Worm (Caenorhabditis elegans) whole organism, L1 larva: Measurements from ENCODE around the gene F14D2.11.

Experiments used
- C04F5.9 ChIP-seq: sonication (generic microtip); optimal IDR thresholded peaks from 2 replicates; lab custom pipeline; 2016; ENCODE audit warnings: missing genetic modification characterization, missing compliant biosample characterization
- C16A3.4 ChIP-seq: fragments of 150-350 bp; optimal IDR thresholded peaks from 2 replicates; lab custom pipeline; 2014; ENCODE audit warnings: missing biosample characterization, missing genetic modification characterization
- C34B4.2 ChIP-seq: sonication (generic microtip); optimal IDR thresholded peaks from 2 replicates; lab custom pipeline; 2017; ENCODE audit warnings: mild to moderate bottlenecking, missing genetic modification characterization, missing compliant biosample characterization
- F16B12.6 ChIP-seq: fragments of 150-350 bp; optimal IDR thresholded peaks from 2 replicates; lab custom pipeline; 2014; ENCODE audit warnings: missing biosample characterization, missing genetic modification characterization
- ama-1 ChIP-seq: fragments of 150-350 bp; optimal IDR thresholded peaks from 2 replicates; lab custom pipeline; 2014
- ceh-63 ChIP-seq: fragments of 200-800 bp; sonication (Bioruptor generic); optimal IDR thresholded peaks from 2 replicates; lab custom pipeline; 2018; ENCODE audit warnings: mild to moderate bottlenecking, missing genetic modification characterization, missing compliant biosample characterization
- ceh-8 ChIP-seq: fragments of 200-800 bp; sonication (Bioruptor generic); optimal IDR thresholded peaks from 2 replicates; lab custom pipeline; 2018; ENCODE audit warnings: mild to moderate bottlenecking, missing genetic modification characterization, moderate library complexity, missing compliant biosample characterization
- ceh-90 ChIP-seq: sonication (generic microtip); optimal IDR thresholded peaks from 2 replicates; lab custom pipeline; 2016; ENCODE audit warnings: missing genetic modification characterization, missing compliant biosample characterization
- dpl-1 ChIP-seq, 3 experiments: fragments of 150-350 bp in 2 of 3; sonication (generic microtip) in 1 of 3; optimal IDR thresholded peaks; 2 replicates each; lab custom pipeline; 2014 to 2017; ENCODE audit warnings: missing biosample characterization in 3 of 3, missing genetic modification characterization in 3 of 3, missing genetic modification reagents in 3 of 3
- dsc-1 ChIP-seq: sonication (generic microtip); optimal IDR thresholded peaks from 2 replicates; lab custom pipeline; 2016; ENCODE audit warnings: mild to moderate bottlenecking, missing genetic modification characterization, missing compliant biosample characterization
- efl-1 ChIP-seq, 4 experiments: fragments of 150-350 bp; optimal IDR thresholded peaks in 3 of 4; peaks in 1 of 4; 1 replicate in 1 of 4; 2 replicates in 3 of 4; lab custom pipeline; 2014; ENCODE audit warnings: missing biosample characterization in 2 of 4, missing genetic modification characterization in 2 of 4, missing genetic modification reagents in 2 of 4
- egl-13 ChIP-seq: sonication (generic microtip); optimal IDR thresholded peaks from 2 replicates; lab custom pipeline; 2016; ENCODE audit warnings: missing genotype, missing genetic modification reagents, missing genetic modification characterization, missing compliant biosample characterization
- elt-3 ChIP-seq, 6 experiments: fragments of 150-350 bp in 1 of 6; sonication (generic microtip); optimal IDR thresholded peaks; 2 replicates each; lab custom pipeline; 2017 to 2018; ENCODE audit warnings: missing biosample characterization in 6 of 6, missing genetic modification characterization in 6 of 6, inconsistent platforms in 1 of 6
- ets-5 ChIP-seq: fragments of 200-800 bp; sonication (Bioruptor generic); IDR thresholded peaks from 2 replicates; pipeline ENCODE4 v1.3.6; 2022; ENCODE audit warnings: missing genetic modification characterization, missing compliant biosample characterization
- fkh-4 ChIP-seq: sonication (generic microtip); optimal IDR thresholded peaks from 2 replicates; lab custom pipeline; 2016; ENCODE audit warnings: missing compliant biosample characterization, missing genetic modification characterization, borderline replicate concordance
- fos-1 ChIP-seq: fragments of 150-350 bp; optimal IDR thresholded peaks from 2 replicates; lab custom pipeline; 2014; ENCODE audit warnings: missing biosample characterization, missing genetic modification characterization
- grh-1 ChIP-seq: fragments of 200-800 bp; sonication (Bioruptor generic); IDR thresholded peaks from 2 replicates; pipeline ENCODE4 v1.3.6; 2022; ENCODE audit warnings: missing genetic modification reagents, missing genetic modification characterization, missing compliant biosample characterization
- hpl-2 ChIP-seq: fragments of 150-350 bp; optimal IDR thresholded peaks from 2 replicates; lab custom pipeline; 2014; ENCODE audit warnings: missing biosample characterization, missing genetic modification reagents, missing genetic modification characterization
- isw-1 ChIP-seq: fragments of 200-800 bp; sonication (Bioruptor generic); IDR thresholded peaks from 2 replicates; pipeline ENCODE4 v1.3.6; 2022; ENCODE audit warnings: missing genetic modification characterization, missing compliant biosample characterization
- lin-13 ChIP-seq: fragments of 150-350 bp; optimal IDR thresholded peaks from 2 replicates; lab custom pipeline; 2014; ENCODE audit warnings: missing biosample characterization, missing genetic modification reagents, missing genetic modification characterization
- lin-14 ChIP-seq: fragments of 200-800 bp; sonication (Bioruptor generic); optimal IDR thresholded peaks from 2 replicates; lab custom pipeline; 2018; ENCODE audit warnings: mild to moderate bottlenecking, missing genetic modification characterization, moderate library complexity, missing compliant biosample characterization
- lin-35 ChIP-seq, 2 experiments: fragments of 150-350 bp; optimal IDR thresholded peaks; 2 replicates each; lab custom pipeline; 2014; ENCODE audit warnings: missing biosample characterization in 2 of 2, missing genetic modification characterization in 2 of 2, missing genetic modification reagents in 2 of 2
- lsy-2 ChIP-seq, 2 experiments: fragments of 150-350 bp; optimal IDR thresholded peaks; 2 replicates each; lab custom pipeline; 2014; ENCODE audit warnings: missing biosample characterization in 2 of 2, missing genetic modification characterization in 2 of 2
- mdl-1 ChIP-seq, 2 experiments: fragments of 150-350 bp; optimal IDR thresholded peaks; 2 replicates each; lab custom pipeline; 2014 to 2017; ENCODE audit warnings: missing biosample characterization in 2 of 2, missing genetic modification characterization in 2 of 2, inconsistent platforms in 1 of 2
- nhr-12 ChIP-seq: sonication (generic microtip); optimal IDR thresholded peaks from 2 replicates; lab custom pipeline; 2017; ENCODE audit warnings: missing biosample characterization, missing genetic modification characterization
- nhr-19 ChIP-seq: fragments of 200-800 bp; sonication (Bioruptor generic); conservative IDR thresholded peaks from 2 replicates; pipeline ENCODE4 v1.3.6; 2022; ENCODE audit warnings: missing genetic modification characterization, missing compliant biosample characterization
- nhr-20 ChIP-seq: sonication (generic microtip); optimal IDR thresholded peaks from 2 replicates; lab custom pipeline; 2016; ENCODE audit warnings: mild to moderate bottlenecking, missing genetic modification characterization, missing compliant biosample characterization
- nhr-47 ChIP-seq: sonication (generic microtip); optimal IDR thresholded peaks from 2 replicates; lab custom pipeline; 2016; ENCODE audit warnings: mild to moderate bottlenecking, missing genetic modification characterization, moderate library complexity, missing compliant biosample characterization
- nhr-71 ChIP-seq: sonication (generic microtip); optimal IDR thresholded peaks from 2 replicates; lab custom pipeline; 2016; ENCODE audit warnings: mild to moderate bottlenecking, missing genetic modification characterization, moderate library complexity, missing compliant biosample characterization
- nhr-76 ChIP-seq: sonication (generic microtip); optimal IDR thresholded peaks from 2 replicates; lab custom pipeline; 2017; ENCODE audit warnings: missing biosample characterization, missing genetic modification characterization
- nhr-77 ChIP-seq: fragments of 150-350 bp; optimal IDR thresholded peaks from 2 replicates; lab custom pipeline; 2014; ENCODE audit warnings: missing biosample characterization, missing genetic modification characterization
- nhr-85 ChIP-seq: sonication (generic microtip); peaks from one replicate; lab custom pipeline; 2016; ENCODE audit warnings: missing genetic modification characterization, inconsistent platforms, missing compliant biosample characterization
- nhr-90 ChIP-seq: sonication (generic microtip); optimal IDR thresholded peaks from 2 replicates; lab custom pipeline; 2016; ENCODE audit warnings: mild to moderate bottlenecking, missing genetic modification characterization, missing compliant biosample characterization; ENCODE audit not compliant: poor library complexity
- pag-3 ChIP-seq: sonication (generic microtip); optimal IDR thresholded peaks from 2 replicates; lab custom pipeline; 2017; ENCODE audit warnings: missing genetic modification characterization, mild to moderate bottlenecking, missing compliant biosample characterization, antibody characterized with exemption, borderline replicate concordance; ENCODE audit not compliant: insufficient read depth
- pax-3 ChIP-seq: fragments of 200-800 bp; sonication (Bioruptor generic); optimal IDR thresholded peaks from 2 replicates; lab custom pipeline; 2018; ENCODE audit warnings: mild to moderate bottlenecking, missing genetic modification characterization, moderate library complexity, missing compliant biosample characterization
- snpc-4 ChIP-seq: fragments of 150-350 bp; optimal IDR thresholded peaks from 2 replicates; lab custom pipeline; 2014; ENCODE audit warnings: missing biosample characterization, missing genetic modification characterization
- sup-37 ChIP-seq: fragments of 200-800 bp; sonication (Bioruptor generic); optimal IDR thresholded peaks from 2 replicates; lab custom pipeline; 2018; ENCODE audit warnings: mild to moderate bottlenecking, missing genetic modification characterization, missing compliant biosample characterization
- swsn-7 ChIP-seq: sonication (generic microtip); optimal IDR thresholded peaks from 2 replicates; lab custom pipeline; 2016; ENCODE audit warnings: missing genetic modification characterization, missing compliant biosample characterization
- tbx-2 ChIP-seq: sonication (generic microtip); optimal IDR thresholded peaks from 2 replicates; lab custom pipeline; 2016; ENCODE audit warnings: missing genetic modification characterization, missing compliant biosample characterization
- vab-15 ChIP-seq: sonication (generic microtip); optimal IDR thresholded peaks from 2 replicates; lab custom pipeline; 2017; ENCODE audit warnings: missing genotype, mild to moderate bottlenecking, missing genetic modification characterization, missing compliant biosample characterization
- xbp-1 ChIP-seq: sonication (generic microtip); optimal IDR thresholded peaks from 2 replicates; lab custom pipeline; 2016; ENCODE audit warnings: missing genetic modification characterization, missing compliant biosample characterization
- zip-4 ChIP-seq: fragments of 200-800 bp; sonication (Bioruptor generic); optimal IDR thresholded peaks from 2 replicates; lab custom pipeline; 2018; ENCODE audit warnings: mild to moderate bottlenecking, missing genetic modification characterization, moderate library complexity, missing compliant biosample characterization
- ztf-11 ChIP-seq, 2 experiments: sonication (generic microtip); optimal IDR thresholded peaks; 2 replicates each; lab custom pipeline; 2016 to 2017; ENCODE audit warnings: missing genetic modification characterization in 2 of 2, missing biosample characterization in 1 of 2, missing compliant biosample characterization in 1 of 2

F14D2.11 gene

DNA sequence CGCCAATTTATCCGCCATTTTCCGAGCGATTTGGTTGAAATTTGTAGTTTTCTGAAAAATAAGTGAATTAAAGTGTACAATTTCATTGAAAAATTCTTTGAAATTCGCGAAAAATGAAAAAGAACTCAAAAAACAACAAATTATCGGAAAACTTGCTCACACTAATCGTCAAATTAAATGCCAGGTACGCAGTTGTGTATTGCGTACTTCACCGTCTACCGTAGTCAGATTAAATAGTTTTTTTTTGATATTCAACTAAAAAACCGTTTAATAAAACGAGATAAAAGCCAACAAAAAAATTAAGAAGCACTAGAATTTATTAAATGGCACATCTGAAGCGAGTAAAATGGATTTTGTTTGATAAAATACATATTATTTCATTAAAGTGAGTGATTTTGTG, 3.0 kb upstream of the F14D2.11 start, which contains the start of gene bath-28:
Gene bath-28, minus strand, starts transcription at position 51 of the 400 bp plus-strand sequence.
- no peak for TF ChIP-seq C16A3.4
- TF ChIP-seq ama-1 (lab: Kevin White, UChicago), result no peak
- no peak for TF ChIP-seq nhr-47 (tag; lab: Kevin White, UChicago)
- TF ChIP-seq C34B4.2 (tag; lab: Kevin White, UChicago), result no peak
- TF ChIP-seq ceh-8, result no peak
- no peak for TF ChIP-seq fkh-4 (tag; lab: Kevin White, UChicago)
- TF ChIP-seq nhr-71, result no peak
- TF ChIP-seq ceh-90 (tag; lab: Kevin White, UChicago), result no peak
- TF ChIP-seq lin-13 (GFP tag; lab: Kevin White, UChicago), result no peak
- TF ChIP-seq grh-1 (GFP tag; lab: Robert Waterston, UW), result no peak
- TF ChIP-seq elt-3 (tag; optimal IDR thresholded peaks at IDR 0.05; lab: Kevin White, UChicago), result no peak
- TF ChIP-seq nhr-85 (tag; lab: Kevin White, UChicago), result no peak
- TF ChIP-seq lin-35 (GFP tag; optimal IDR thresholded peaks at IDR 0.05; lab: Kevin White, UChicago), result no peak
- TF ChIP-seq isw-1, result no peak
- TF ChIP-seq C04F5.9 (tag; lab: Kevin White, UChicago), result no peak
- no peak for TF ChIP-seq tbx-2
- no peak for TF ChIP-seq pag-3
- TF ChIP-seq ztf-11 (tag; optimal IDR thresholded peaks at IDR 0.05; lab: Kevin White, UChicago), result no peak
- TF ChIP-seq nhr-76 (tag; lab: Kevin White, UChicago), result no peak
- TF ChIP-seq fos-1, result no peak

DNA sequence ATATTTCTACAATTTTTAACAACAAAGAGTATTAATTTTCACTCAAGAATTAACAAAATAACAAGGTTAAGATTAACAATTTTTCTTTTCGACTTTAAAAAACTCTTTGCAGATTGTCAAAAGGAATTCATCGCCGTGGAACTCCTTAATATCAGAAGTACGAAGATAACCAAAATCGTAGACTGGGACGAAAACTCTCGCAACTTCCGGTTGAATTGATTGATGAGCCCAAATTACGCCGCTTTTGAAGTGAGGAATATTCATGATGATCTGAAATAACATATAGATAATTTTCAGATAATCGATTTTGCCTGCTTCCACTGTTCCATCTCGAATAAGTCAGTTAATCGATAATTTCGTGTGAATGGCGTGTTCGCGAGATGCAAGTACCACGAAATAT, 1.8 kb upstream of the F14D2.11 start, which contains the start of gene F14D2.15:
Gene F14D2.15, minus strand, starts transcription at position 101 of the 400 bp plus-strand sequence.
- TF ChIP-seq ama-1 (lab: Kevin White, UChicago) (no peak), vab-15 (tag; lab: Kevin White, UChicago) (no peak), mdl-1 (tag; optimal IDR thresholded peaks at IDR 0.05; lab: Kevin White, UChicago) (no peak), lin-14 (GFP tag; lab: Kevin White, UChicago) (no peak), dsc-1 (tag; lab: Kevin White, UChicago) (no peak), nhr-85 (tag; lab: Kevin White, UChicago) (no peak), lin-35 (GFP tag; optimal IDR thresholded peaks at IDR 0.05; lab: Kevin White, UChicago) (no peak), nhr-90 (no peak), dpl-1 (GFP tag; optimal IDR thresholded peaks at IDR 0.05; lab: Kevin White, UChicago) (no peak), pax-3 (tag; lab: Kevin White, UChicago) (no peak), xbp-1 (tag; lab: Kevin White, UChicago) (no peak), grh-1 (GFP tag; lab: Robert Waterston, UW) (no peak), hpl-2 (GFP tag; lab: Kevin White, UChicago) (no peak), nhr-12 (tag; lab: Kevin White, UChicago) (no peak), snpc-4 (tag; lab: Kevin White, UChicago) (no peak), lsy-2 (tag; optimal IDR thresholded peaks at IDR 0.05; lab: Kevin White, UChicago) (no peak), egl-13 (tag; lab: Kevin White, UChicago) (no peak), C34B4.2 (tag; lab: Kevin White, UChicago) (no peak), C16A3.4 (no peak)

DNA sequence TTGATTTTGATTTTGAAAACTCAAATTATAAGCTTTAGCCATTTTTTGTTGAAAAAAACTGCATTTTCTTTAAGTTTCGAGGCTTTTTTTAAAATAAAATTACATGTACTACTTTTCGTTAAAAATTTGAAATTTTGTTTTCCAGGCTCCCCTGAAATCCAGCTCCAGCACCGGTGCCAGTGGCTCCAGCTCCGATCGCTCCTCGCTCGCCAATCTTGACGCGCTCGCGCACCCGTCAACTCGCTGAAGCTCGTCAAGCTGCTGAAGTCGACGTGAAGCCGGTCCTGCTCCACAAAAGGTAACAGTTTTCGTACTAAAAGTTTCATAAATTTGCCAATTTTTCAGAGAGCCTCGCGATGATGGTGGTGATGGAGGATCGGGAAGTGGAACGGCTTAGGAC, 1.1 kb downstream of the F14D2.11 start:
- no peak for TF ChIP-seq sup-37 (GFP tag; lab: Kevin White, UChicago)
- TF ChIP-seq ztf-11 (tag; optimal IDR thresholded peaks at IDR 0.05; lab: Kevin White, UChicago), result no peak
- no peak for TF ChIP-seq F16B12.6 (tag; lab: Kevin White, UChicago)
- no peak for TF ChIP-seq xbp-1 (tag; lab: Kevin White, UChicago)
- TF ChIP-seq efl-1 (optimal IDR thresholded peaks at IDR 0.05; lab: Kevin White, UChicago), result no peak
- TF ChIP-seq efl-1 (GFP tag; optimal IDR thresholded peaks at IDR 0.05 in 1 of 2; lab: Kevin White, UChicago), result no peak
- TF ChIP-seq zip-4 (GFP tag; lab: Kevin White, UChicago), result no peak
- TF ChIP-seq nhr-77 (tag; lab: Kevin White, UChicago), result no peak
- TF ChIP-seq swsn-7 (tag; lab: Kevin White, UChicago), result no peak
- TF ChIP-seq ets-5 (GFP tag; lab: Robert Waterston, UW), result no peak
- no peak for TF ChIP-seq nhr-20 (tag; lab: Kevin White, UChicago)
- no peak for TF ChIP-seq dsc-1 (tag; lab: Kevin White, UChicago)
- TF ChIP-seq snpc-4 (tag; lab: Kevin White, UChicago), result no peak
- no peak for TF ChIP-seq vab-15 (tag; lab: Kevin White, UChicago)
- TF ChIP-seq ceh-63, result no peak
- no peak for TF ChIP-seq nhr-19 (GFP tag; lab: Robert Waterston, UW)
